Worm (Caenorhabditis elegans): ENCODE results near the gene fubl-1.

DNA sequence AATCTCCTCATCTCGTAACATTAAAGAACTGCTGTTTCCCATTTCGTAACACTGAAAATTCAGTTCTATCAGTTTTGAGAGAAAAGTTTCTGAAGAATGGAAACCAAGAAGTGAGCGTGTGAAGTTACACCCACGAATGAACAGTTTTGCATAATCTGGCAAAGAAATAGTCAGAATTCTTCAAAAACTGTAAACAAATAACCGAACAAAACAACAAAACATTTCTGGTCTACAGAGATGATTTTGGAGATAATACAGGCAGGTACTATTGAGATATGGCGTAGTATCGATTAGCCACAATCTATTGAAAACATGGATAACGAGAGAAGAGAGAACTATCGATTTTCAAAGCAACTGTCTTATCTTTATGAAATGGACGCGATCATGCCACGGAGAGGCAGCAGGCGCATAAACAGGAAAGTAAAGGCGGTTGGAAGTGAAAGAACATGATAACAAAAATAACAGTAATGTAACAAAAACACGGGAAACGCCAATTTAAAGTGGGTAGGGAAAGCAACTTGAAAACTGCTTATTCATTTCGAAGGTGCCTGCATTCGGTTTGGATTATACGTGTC lies 35.1 kb downstream of the fubl-1 start, which contains the start of gene chpf-1:
- TF ChIP-seq ztf-11 (tag; optimal IDR thresholded peaks at IDR 0.05) = no peak
- no peak for TF ChIP-seq lin-13 (tag; optimal IDR thresholded peaks at IDR 0.05)
- no peak for TF ChIP-seq elt-3 (tag; optimal IDR thresholded peaks at IDR 0.05)
- no peak for TF ChIP-seq unc-120 (tag; optimal IDR thresholded peaks at IDR 0.05; ENCODE audit: poor library complexity, severe bottlenecking)

All from whole organism, mixed stage, embryonic.